Worm (Caenorhabditis elegans) whole organism, L2 larva: ENCODE data around the gene C25F9.5.

ENCODE experiments used
- aly-2 ChIP-seq: fragments of 150-350 bp; optimal IDR thresholded peaks from 2 replicates; lab custom pipeline; 2014; ENCODE audit warnings: missing biosample characterization, missing genetic modification characterization
- egl-27 ChIP-seq: sonication (generic microtip); optimal IDR thresholded peaks from 3 replicates; lab custom pipeline; 2017; ENCODE audit warnings: missing biosample characterization, missing genetic modification reagents, missing genetic modification characterization
- snpc-4 ChIP-seq: fragments of 150-350 bp; optimal IDR thresholded peaks from 2 replicates; lab custom pipeline; 2014; ENCODE audit warnings: missing biosample characterization, missing genetic modification characterization

DNA sequence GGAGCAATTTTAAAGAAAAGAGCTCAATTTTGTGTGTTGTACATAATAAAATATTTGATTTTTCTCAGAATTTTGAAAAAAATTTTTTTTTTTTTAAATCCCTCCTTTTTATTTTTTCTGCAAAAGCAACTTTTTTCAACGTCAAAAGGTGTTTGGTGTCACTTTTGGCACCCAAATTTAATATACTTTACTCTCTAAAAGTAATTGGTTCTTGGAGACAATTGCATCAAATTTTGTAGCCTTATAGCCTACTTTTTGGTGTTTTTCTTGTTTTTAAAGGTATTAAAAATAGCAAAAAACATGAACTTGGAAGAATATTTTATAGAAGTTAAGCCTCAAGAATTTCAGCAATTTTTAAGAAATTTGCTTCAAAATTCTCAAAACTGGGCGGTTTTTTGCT, 29.7 kb downstream of the C25F9.5 start, which contains the start of gene srw-84:
- TF ChIP-seq snpc-4 (tag; lab: Kevin White, UChicago) (no peak), aly-2 (tag; lab: Kevin White, UChicago) (no peak), egl-27 (tag; lab: Kevin White, UChicago) (no peak)
